Fruit fly (Drosophila melanogaster): ENCODE measurements around the gene CG43773.
A peak's percentile ranks its signal among the peaks of the same experiment; 100 is the strongest.

CG43773 gene

dm6 chr2L:4020188-4020587, 12.7 kb downstream of the CG43773 start (continued):
- no peak for TF ChIP-seq Med (GFP tag)
- no peak for TF ChIP-seq aop (GFP tag; IDR thresholded peaks at IDR 0.05)
- TF ChIP-seq Ets65A (GFP tag): peak; percentile 36
- no peak for TF ChIP-seq crc (GFP tag; optimal IDR thresholded peaks at IDR 0.05)
- TF ChIP-seq eve (GFP tag; optimal IDR thresholded peaks at IDR 0.05): no peak
- TF ChIP-seq CG34422 (GFP tag; IDR thresholded peaks at IDR 0.05): no peak
- TF ChIP-seq nom (GFP tag; optimal IDR thresholded peaks at IDR 0.05): no peak

dm6 chr2L:4021608-4022342, 14.3 kb downstream of the CG43773 start:
- TF ChIP-seq sqz (GFP tag; optimal IDR thresholded peaks at IDR 0.05) (peak; percentile 31), CG10959 (GFP tag; IDR thresholded peaks at IDR 0.05) (0 out of 2 replicates have a peak, but pooled peaks have one; percentile 10), Awh (GFP tag; IDR thresholded peaks at IDR 0.05) (0 out of 2 replicates have a peak, but pooled peaks have one; percentile 22), stc (GFP tag; IDR thresholded peaks at IDR 0.05) (no peak), CG11456 (GFP tag; IDR thresholded peaks at IDR 0.05) (no peak), prd (optimal IDR thresholded peaks at IDR 0.05) (no peak), prd (GFP tag; IDR thresholded peaks at IDR 0.05) (peak; percentile 20; the same call in 1 of the 3 replicates), Nf-YC (tag; optimal IDR thresholded peaks at IDR 0.05) (peak; percentile 24), CG1832 (GFP tag; optimal IDR thresholded peaks at IDR 0.05) (peak; percentile 66), CG10267 (tag; optimal IDR thresholded peaks at IDR 0.05) (peak; percentile 13), row (GFP tag; IDR thresholded peaks at IDR 0.05) (peak; percentile 57; the same call in 2 of the 3 replicates), otp (GFP tag; IDR thresholded peaks at IDR 0.05) (0 out of 3 replicates have a peak, but pooled peaks have one; percentile 8), CG18262 (tag; optimal IDR thresholded peaks at IDR 0.05) (peak; percentile 36), CG10321 (GFP tag; IDR thresholded peaks at IDR 0.05) (peak; percentile 72), mam (GFP tag; optimal IDR thresholded peaks at IDR 0.05) (no peak), CG10979 (tag; optimal IDR thresholded peaks at IDR 0.05) (peak; percentile 21), Blimp-1 (GFP tag; optimal IDR thresholded peaks at IDR 0.05) (peak; percentile 80), CG8478 (optimal IDR thresholded peaks at IDR 0.05) (no peak), lola (GFP tag; optimal IDR thresholded peaks at IDR 0.05) (peak in 1 of 3 experiments; percentile 24), CG14050 (GFP tag; IDR thresholded peaks at IDR 0.05) (no peak), CG11504 (tag; optimal IDR thresholded peaks at IDR 0.05) (peak; percentile 9), CG5180 (GFP tag; optimal IDR thresholded peaks at IDR 0.05) (peak; percentile 42), dmrt11E (tag; optimal IDR thresholded peaks at IDR 0.05) (peak; percentile 48), gro (GFP tag; optimal IDR thresholded peaks at IDR 0.05) (no peak), oc (tag; optimal IDR thresholded peaks at IDR 0.05) (no peak), Atf-2 (GFP tag; optimal IDR thresholded peaks at IDR 0.05) (no peak), H15 (GFP tag; IDR thresholded peaks at IDR 0.05) (no peak), chm (GFP tag; IDR thresholded peaks at IDR 0.05) (0 out of 2 replicates have a peak, but pooled peaks have one; percentile 31), Ada2b (GFP tag; IDR thresholded peaks at IDR 0.05) (no peak), kni (GFP tag; optimal IDR thresholded peaks at IDR 0.05) (peak; percentile 14), CG4360 (GFP tag; IDR thresholded peaks at IDR 0.05) (0 out of 2 replicates have a peak, but pooled peaks have one; percentile 29), CG6765 (GFP tag; optimal IDR thresholded peaks at IDR 0.05) (no peak), sens-2 (GFP tag; IDR thresholded peaks at IDR 0.05) (no peak), pros (GFP tag; optimal IDR thresholded peaks at IDR 0.05) (peak; percentile 28), Neu2 (GFP tag; optimal IDR thresholded peaks at IDR 0.05; ENCODE audit: borderline replicate concordance) (no peak), CG6689 (GFP tag; IDR thresholded peaks at IDR 0.05) (peak; percentile 19; the same call in 1 of the 2 replicates), CG2712 (tag; optimal IDR thresholded peaks at IDR 0.05) (peak; percentile 20), hth (optimal IDR thresholded peaks at IDR 0.05) (no peak), bsh (GFP tag; optimal IDR thresholded peaks at IDR 0.05) (peak in 1 of 2 experiments; percentile 25), grau (tag; optimal IDR thresholded peaks at IDR 0.05) (no peak), Kr (GFP tag; optimal IDR thresholded peaks at IDR 0.05) (no peak)

Data from whole organism, embryonic.